Worm (Caenorhabditis elegans) whole organism, L2 larva: ENCODE results near the gene ttr-3.

Experiments used
- ama-1 ChIP-seq: fragments of 150-350 bp; optimal IDR thresholded peaks from 2 replicates; lab custom pipeline; 2018; ENCODE audit warnings: inconsistent platforms
- ceh-82 ChIP-seq: fragments of 150-350 bp; optimal IDR thresholded peaks from 2 replicates; lab custom pipeline; 2014; ENCODE audit warnings: missing biosample characterization, missing genetic modification characterization
- crh-2 ChIP-seq: sonication (generic microtip); optimal IDR thresholded peaks from 2 replicates; lab custom pipeline; 2017; ENCODE audit warnings: missing biosample characterization, missing genetic modification characterization
- nhr-11 ChIP-seq: fragments of 150-350 bp; optimal IDR thresholded peaks from 2 replicates; lab custom pipeline; 2014; ENCODE audit warnings: missing biosample characterization, missing genetic modification characterization
- nhr-25 ChIP-seq: fragments of 150-350 bp; sonication (generic microtip); optimal IDR thresholded peaks from 3 replicates; lab custom pipeline; 2014; ENCODE audit warnings: missing biosample characterization, missing genetic modification characterization
- skn-1 ChIP-seq: sonication (generic microtip); optimal IDR thresholded peaks from 2 replicates; lab custom pipeline; 2017; ENCODE audit warnings: missing biosample characterization, missing genetic modification characterization
- snpc-4 ChIP-seq: fragments of 150-350 bp; optimal IDR thresholded peaks from 2 replicates; lab custom pipeline; 2014; ENCODE audit warnings: missing biosample characterization, missing genetic modification characterization
- zag-1 ChIP-seq: fragments of 150-350 bp; optimal IDR thresholded peaks from 2 replicates; lab custom pipeline; 2014; ENCODE audit warnings: missing biosample characterization, missing genetic modification characterization
- ztf-11 ChIP-seq: sonication (generic microtip); optimal IDR thresholded peaks from 2 replicates; lab custom pipeline; 2017; ENCODE audit warnings: missing biosample characterization, missing genetic modification characterization

DNA sequence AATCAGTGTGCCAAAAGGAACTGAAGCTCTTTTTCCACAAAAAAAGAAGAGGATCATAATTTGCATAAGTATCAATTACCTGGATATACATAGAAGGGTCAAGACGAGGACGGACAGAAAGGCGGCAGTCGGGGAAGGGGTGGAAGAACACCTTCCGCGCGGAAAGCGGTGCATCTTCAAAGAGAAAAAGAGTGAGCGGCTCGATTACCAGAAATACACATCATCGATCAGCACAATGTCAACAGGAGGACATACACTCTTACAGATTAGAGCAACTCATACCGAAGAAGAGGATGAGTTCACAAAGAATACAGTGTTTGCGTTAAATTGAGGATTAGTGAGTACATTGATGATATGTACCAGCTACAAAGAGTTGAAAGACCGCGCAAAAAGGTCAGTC is 42.8 kb upstream of the ttr-3 start:
- no peak for TF ChIP-seq crh-2
- TF ChIP-seq ceh-82 (tag; lab: Kevin White, UChicago): no peak
- TF ChIP-seq zag-1: no peak
- TF ChIP-seq ztf-11 (tag; lab: Kevin White, UChicago): no peak
- TF ChIP-seq ama-1: no peak
- TF ChIP-seq skn-1 (tag; lab: Kevin White, UChicago): no peak
- TF ChIP-seq nhr-11 (tag; lab: Kevin White, UChicago): no peak
- TF ChIP-seq nhr-25 (tag; lab: Kevin White, UChicago): no peak
- no peak for TF ChIP-seq snpc-4 (tag; lab: Kevin White, UChicago)
